Worm (Caenorhabditis elegans) whole organism, L1 larva: Measurements from ENCODE around the gene dct-17.

Source experiments
- F16B12.6 ChIP-seq: fragments of 150-350 bp; optimal IDR thresholded peaks from 2 replicates; lab custom pipeline; 2014; ENCODE audit warnings: missing biosample characterization, missing genetic modification characterization
- ama-1 ChIP-seq: fragments of 150-350 bp; optimal IDR thresholded peaks from 2 replicates; lab custom pipeline; 2014
- ceh-82 ChIP-seq, 3 experiments: fragments of 150-350 bp in 1 of 3; sonication (generic microtip) in 2 of 3; optimal IDR thresholded peaks; 2 replicates each; lab custom pipeline; 2014 to 2017; ENCODE audit warnings: missing biosample characterization in 3 of 3, missing genetic modification characterization in 3 of 3
- ces-1 ChIP-seq: fragments of 150-350 bp; optimal IDR thresholded peaks from 2 replicates; lab custom pipeline; 2014; ENCODE audit warnings: missing biosample characterization, missing genetic modification reagents, missing genetic modification characterization
- egl-27 ChIP-seq, 2 experiments: fragments of 150-350 bp in 1 of 2; sonication (generic microtip); optimal IDR thresholded peaks; 3 replicates each; lab custom pipeline; 2017 to 2018; ENCODE audit warnings: missing biosample characterization in 2 of 2, missing genetic modification characterization in 2 of 2, missing genetic modification reagents in 2 of 2
- fkh-10 ChIP-seq: sonication (generic microtip); optimal IDR thresholded peaks from 2 replicates; lab custom pipeline; 2017; ENCODE audit warnings: missing biosample characterization, missing genetic modification reagents, missing genetic modification characterization
- hlh-17 ChIP-seq: fragments of 200-800 bp; sonication (Bioruptor generic); optimal IDR thresholded peaks from 2 replicates; lab custom pipeline; 2018; ENCODE audit warnings: missing genetic modification characterization, mild to moderate bottlenecking, missing compliant biosample characterization, moderate library complexity, borderline replicate concordance
- lin-39 ChIP-seq: fragments of 150-350 bp; optimal IDR thresholded peaks from 2 replicates; lab custom pipeline; 2014; ENCODE audit warnings: missing biosample characterization, missing genetic modification reagents, missing genetic modification characterization
- lsy-2 ChIP-seq, 2 experiments: fragments of 150-350 bp; optimal IDR thresholded peaks; 2 replicates each; lab custom pipeline; 2014; ENCODE audit warnings: missing biosample characterization in 2 of 2, missing genetic modification characterization in 2 of 2
- nhr-237 ChIP-seq: fragments of 150-350 bp; optimal IDR thresholded peaks from 2 replicates; lab custom pipeline; 2014; ENCODE audit warnings: missing biosample characterization, missing genetic modification characterization
- nhr-77 ChIP-seq: fragments of 150-350 bp; optimal IDR thresholded peaks from 2 replicates; lab custom pipeline; 2014; ENCODE audit warnings: missing biosample characterization, missing genetic modification characterization
- pqm-1 ChIP-seq: sonication (generic microtip); optimal IDR thresholded peaks from 3 replicates; lab custom pipeline; 2017; ENCODE audit warnings: missing biosample characterization, missing genetic modification characterization
- snpc-4 ChIP-seq: fragments of 150-350 bp; optimal IDR thresholded peaks from 2 replicates; lab custom pipeline; 2014; ENCODE audit warnings: missing biosample characterization, missing genetic modification characterization

- TF ChIP-seq fkh-10 (GFP tag; lab: Kevin White, UChicago) (no peak), lsy-2 (tag; optimal IDR thresholded peaks at IDR 0.05; lab: Kevin White, UChicago) (no peak), F16B12.6 (tag; lab: Kevin White, UChicago) (no peak), lin-39 (tag; lab: Kevin White, UChicago) (no peak), egl-27 (tag; optimal IDR thresholded peaks at IDR 0.05; lab: Kevin White, UChicago) (no peak), nhr-77 (tag; lab: Kevin White, UChicago) (no peak), ceh-82 (tag; optimal IDR thresholded peaks at IDR 0.05; lab: Kevin White, UChicago) (no peak), ces-1 (no peak), hlh-17 (no peak), ama-1 (lab: Kevin White, UChicago) (no peak), nhr-237 (tag; lab: Kevin White, UChicago) (no peak), snpc-4 (tag; lab: Kevin White, UChicago) (no peak), pqm-1 (tag; lab: Kevin White, UChicago) (no peak)
Observed at ce11 chrV:13679859-13680258, 50.7 kb downstream of the dct-17 start.
